Worm (Caenorhabditis elegans) whole organism, midembryonic: ENCODE measurements around the gene W06F12.2.
A peak's percentile ranks its signal among the peaks of the same experiment; 100 is the strongest.

Experiments
- T22C8.4 ChIP-seq: fragments of 200-800 bp; sonication (Bioruptor generic); IDR thresholded peaks from 2 replicates; pipeline ENCODE4 v1.3.6; 2022; ENCODE audit warnings: missing genetic modification characterization, missing compliant biosample characterization
- cog-1 ChIP-seq: sonication (generic microtip); optimal IDR thresholded peaks from 2 replicates; lab custom pipeline; 2016; ENCODE audit warnings: missing genetic modification characterization, missing compliant biosample characterization
- flt-1 ChIP-seq: fragments of 200-800 bp; sonication (Bioruptor generic); IDR thresholded peaks from 2 replicates; pipeline ENCODE4 v1.3.6; 2022; ENCODE audit warnings: missing genetic modification characterization, missing compliant biosample characterization
- klf-2 ChIP-seq: fragments of 200-800 bp; sonication (Bioruptor generic); conservative IDR thresholded peaks from 2 replicates; pipeline ENCODE4 v1.3.6; 2022; ENCODE audit warnings: missing genetic modification reagents, missing genetic modification characterization, missing compliant biosample characterization
- med-1 ChIP-seq: sonication (generic microtip); optimal IDR thresholded peaks from 2 replicates; lab custom pipeline; 2017; ENCODE audit warnings: missing genetic modification characterization, mild to moderate bottlenecking, missing compliant biosample characterization, antibody characterized with exemption, missing genetic modification reagents; ENCODE audit not compliant: insufficient read depth
- ref-1 ChIP-seq: fragments of 200-800 bp; sonication (Bioruptor generic); conservative IDR thresholded peaks from 2 replicates; pipeline ENCODE4 v1.3.6; 2022; ENCODE audit warnings: missing genetic modification reagents, missing genetic modification characterization, missing compliant biosample characterization
- tab-1 ChIP-seq: fragments of 200-800 bp; sonication (Bioruptor generic); IDR thresholded peaks from 2 replicates; pipeline ENCODE4 v1.3.6; 2022; ENCODE audit warnings: missing genetic modification characterization, missing compliant biosample characterization
- ztf-23 ChIP-seq: fragments of 200-800 bp; sonication (Bioruptor generic); IDR thresholded peaks from 2 replicates; pipeline ENCODE4 v1.3.6; 2022; ENCODE audit warnings: missing genetic modification reagents, missing genetic modification characterization, missing compliant biosample characterization
- ztf-29 ChIP-seq: fragments of 200-800 bp; sonication (Bioruptor generic); IDR thresholded peaks from 2 replicates; pipeline ENCODE4 v1.3.6; 2022; ENCODE audit warnings: missing genetic modification reagents, missing genetic modification characterization, missing compliant biosample characterization

W06F12.2 gene

DNA sequence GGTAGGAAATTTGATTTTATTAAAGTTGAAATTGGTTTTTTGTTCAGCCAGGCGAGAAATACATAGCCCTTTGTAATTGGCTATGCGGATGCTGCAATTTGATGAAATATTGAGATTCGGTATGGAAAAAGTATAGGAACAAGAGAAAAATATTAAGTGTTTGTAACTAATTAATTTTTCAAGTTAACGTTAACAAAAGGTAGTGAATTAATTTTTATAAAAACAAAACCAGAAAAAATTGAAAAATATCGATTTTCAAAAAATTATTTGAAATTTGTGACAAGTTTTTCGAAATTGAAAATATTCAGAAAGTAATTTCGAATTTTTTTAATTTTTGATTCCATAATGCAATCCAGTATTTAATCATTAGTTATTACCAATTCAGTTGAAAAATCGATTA is at the start of gene W06F12.2:
W06F12.2 (minus strand) TSS at position 101 of the 400 bp plus-strand sequence.
- TF ChIP-seq ztf-23 (no peak), ztf-29 (GFP tag; lab: Robert Waterston, UW) (no peak), flt-1 (GFP tag; lab: Robert Waterston, UW) (no peak), ref-1 (no peak), med-1 (GFP tag; lab: Kevin White, UChicago) (no peak), cog-1 (tag; lab: Kevin White, UChicago) (no peak), klf-2 (GFP tag; lab: Robert Waterston, UW) (no peak), T22C8.4 (GFP tag; lab: Robert Waterston, UW) (no peak), tab-1 (GFP tag; lab: Robert Waterston, UW) (no peak)

DNA sequence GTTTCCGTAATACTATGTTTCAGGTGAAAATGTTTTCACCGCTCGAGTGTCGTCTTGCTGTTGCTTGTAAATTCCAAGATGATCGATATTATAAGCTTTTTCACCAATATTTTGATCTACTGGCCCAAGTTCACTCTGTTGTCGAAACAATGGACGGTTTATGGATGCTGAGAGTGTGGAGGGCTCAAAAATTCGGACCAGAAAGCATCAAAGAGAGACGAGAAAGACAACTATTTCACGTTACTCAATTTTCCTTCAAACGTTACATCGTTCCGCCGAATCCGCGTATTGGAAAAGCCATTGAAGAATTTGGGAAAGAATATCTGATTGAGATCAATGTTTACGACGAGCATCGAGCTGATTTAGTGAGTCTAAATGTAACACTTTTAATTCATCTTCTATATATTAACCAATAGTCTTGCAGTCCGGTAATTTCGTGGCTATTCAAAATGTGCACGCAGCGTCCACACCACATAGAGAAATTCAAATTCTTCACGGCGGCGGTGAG is 48.8 kb upstream of the W06F12.2 start, which contains the start of gene pot-3:
pot-3 (plus strand) TSS at position 17 of the 508 bp plus-strand sequence.
- TF ChIP-seq ztf-23 (no peak), flt-1 (GFP tag; lab: Robert Waterston, UW) (no peak), ztf-29 (GFP tag; lab: Robert Waterston, UW) (no peak), cog-1 (tag; lab: Kevin White, UChicago) (no peak), T22C8.4 (GFP tag; lab: Robert Waterston, UW) (no peak), med-1 (GFP tag; lab: Kevin White, UChicago) (no peak), klf-2 (GFP tag; lab: Robert Waterston, UW) (no peak), tab-1 (GFP tag; lab: Robert Waterston, UW) (no peak)

DNA sequence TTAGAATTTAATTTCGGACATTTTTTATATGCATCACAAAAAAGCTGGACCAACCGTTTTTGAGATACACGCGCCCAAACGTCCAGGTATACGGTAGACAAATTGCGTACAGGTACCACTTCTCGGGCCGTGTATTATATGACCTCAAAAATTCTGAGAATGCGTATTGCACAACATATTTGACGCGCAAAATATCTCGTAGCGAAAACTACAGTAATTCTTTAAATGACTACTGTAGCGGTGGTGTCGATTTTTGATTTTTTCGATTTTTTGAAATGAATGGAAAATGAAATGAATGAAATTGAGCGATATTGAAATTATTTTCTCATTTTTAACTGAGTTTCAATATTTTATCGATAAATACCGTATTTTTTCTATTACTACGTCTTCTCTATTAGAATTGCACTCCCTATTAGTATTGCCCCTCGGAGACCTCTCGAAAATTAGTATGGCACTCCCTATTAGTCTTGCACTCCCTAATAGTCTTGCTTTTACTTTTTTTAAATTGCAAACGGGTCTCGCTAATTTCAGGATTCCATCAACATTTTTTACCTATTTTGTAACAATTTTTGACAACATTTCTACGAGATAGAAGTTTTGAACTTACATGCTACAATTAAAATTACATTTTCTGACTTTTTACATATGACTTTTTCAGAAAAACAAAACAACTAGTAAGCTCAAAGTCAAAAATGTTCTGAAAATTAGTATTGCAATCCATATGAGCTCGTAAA is 48.0 kb upstream of the W06F12.2 start:
- TF ChIP-seq tab-1 (GFP tag; lab: Robert Waterston, UW) (no peak), ref-1 (no peak), ztf-23 (no peak), flt-1 (GFP tag; lab: Robert Waterston, UW) (no peak), ztf-29 (GFP tag; lab: Robert Waterston, UW) (no peak), cog-1 (tag; lab: Kevin White, UChicago) (no peak), med-1 (GFP tag; lab: Kevin White, UChicago) (no peak), T22C8.4 (GFP tag; lab: Robert Waterston, UW) (no peak), klf-2 (GFP tag; lab: Robert Waterston, UW) (no peak)

DNA sequence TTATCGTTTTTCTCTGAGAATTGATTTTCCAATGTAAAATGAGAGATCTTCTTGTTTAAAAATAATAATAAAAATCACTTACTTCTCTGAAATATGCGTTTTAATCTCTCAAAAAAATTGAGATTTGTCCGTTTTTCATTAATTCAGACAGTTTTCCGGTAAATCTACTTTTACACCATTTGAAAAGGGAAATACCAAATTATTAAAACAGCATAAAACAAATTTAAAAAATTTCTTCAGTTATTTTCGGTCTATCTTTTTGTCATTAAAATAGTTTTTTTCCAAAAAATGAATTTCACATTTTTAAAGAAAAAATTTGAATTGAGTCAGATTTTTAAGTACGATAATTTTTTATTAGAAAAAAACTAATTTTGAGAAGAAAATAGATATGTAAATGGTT is 47.3 kb upstream of the W06F12.2 start:
- TF ChIP-seq flt-1 (GFP tag; lab: Robert Waterston, UW) (no peak), tab-1 (GFP tag; lab: Robert Waterston, UW) (no peak), ref-1 (no peak), T22C8.4 (GFP tag; lab: Robert Waterston, UW) (no peak)

DNA sequence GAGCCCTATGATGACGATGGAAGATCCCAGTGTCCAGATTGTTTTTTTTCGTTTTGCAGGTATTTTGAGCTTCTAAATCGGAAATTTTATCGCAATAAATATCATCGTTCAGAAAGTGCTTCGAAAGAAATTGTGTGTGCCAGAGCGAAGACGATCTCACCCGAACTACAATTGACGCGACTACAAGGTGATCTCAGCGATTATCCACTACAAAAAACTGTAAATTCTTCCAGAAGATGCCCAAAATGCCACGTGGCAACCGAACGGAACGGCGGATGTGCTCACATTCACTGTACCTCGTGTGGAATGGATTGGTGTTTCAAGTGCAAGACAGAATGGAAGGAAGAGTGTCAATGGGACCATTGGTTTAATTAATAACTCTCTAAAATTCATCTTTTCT is 41.4 kb upstream of the W06F12.2 start, which contains the start of gene mdt-29:
mdt-29 (plus strand) TSS at position 301 of the 400 bp plus-strand sequence.
- TF ChIP-seq tab-1 (GFP tag; lab: Robert Waterston, UW) (no peak), klf-2 (GFP tag; lab: Robert Waterston, UW) (no peak), cog-1 (tag; lab: Kevin White, UChicago) (no peak), flt-1 (GFP tag; lab: Robert Waterston, UW) (no peak), T22C8.4 (GFP tag; lab: Robert Waterston, UW) (no peak), ztf-29 (GFP tag; lab: Robert Waterston, UW) (no peak), ztf-23 (no peak), ref-1 (no peak), med-1 (GFP tag; lab: Kevin White, UChicago) (no peak)

DNA sequence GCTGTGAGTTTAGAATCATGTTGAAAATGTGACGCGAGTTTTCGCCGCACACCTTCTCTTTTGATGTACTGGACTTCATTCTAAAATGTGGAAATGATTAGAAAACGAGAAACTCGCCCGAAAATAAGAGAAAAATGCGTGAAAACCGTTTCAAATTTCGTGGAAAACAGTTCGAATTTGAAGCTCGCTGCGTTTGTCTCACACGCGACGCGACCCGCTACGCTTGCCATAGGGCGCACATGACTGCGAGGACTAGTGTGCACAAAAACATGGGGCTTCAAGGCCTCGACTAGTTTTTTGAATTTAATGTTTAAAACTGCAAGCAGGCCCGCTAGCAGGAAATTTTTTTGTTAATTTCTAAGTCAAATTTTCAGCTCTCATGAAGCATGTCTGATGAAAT is 39.7 kb upstream of the W06F12.2 start, which contains the start of the genes cyk-4 and pdr-1:
cyk-4 (minus strand) TSS at position 80 of the 400 bp plus-strand sequence.
pdr-1 (plus strand) TSS at position 369 of the 400 bp plus-strand sequence.
- no peak for TF ChIP-seq T22C8.4 (GFP tag; lab: Robert Waterston, UW)
- TF ChIP-seq flt-1 (GFP tag; lab: Robert Waterston, UW) = 0 out of 2 replicates have a peak, but pooled peaks have one; percentile 64
- peak; percentile 63; the same call in 1 of the 2 replicates for TF ChIP-seq ztf-29 (GFP tag; lab: Robert Waterston, UW)
- no peak for TF ChIP-seq med-1 (GFP tag; lab: Kevin White, UChicago)
- peak; percentile 65; the same call in 1 of the 2 replicates for TF ChIP-seq ztf-23
- TF ChIP-seq klf-2 (GFP tag; lab: Robert Waterston, UW) = no peak

DNA sequence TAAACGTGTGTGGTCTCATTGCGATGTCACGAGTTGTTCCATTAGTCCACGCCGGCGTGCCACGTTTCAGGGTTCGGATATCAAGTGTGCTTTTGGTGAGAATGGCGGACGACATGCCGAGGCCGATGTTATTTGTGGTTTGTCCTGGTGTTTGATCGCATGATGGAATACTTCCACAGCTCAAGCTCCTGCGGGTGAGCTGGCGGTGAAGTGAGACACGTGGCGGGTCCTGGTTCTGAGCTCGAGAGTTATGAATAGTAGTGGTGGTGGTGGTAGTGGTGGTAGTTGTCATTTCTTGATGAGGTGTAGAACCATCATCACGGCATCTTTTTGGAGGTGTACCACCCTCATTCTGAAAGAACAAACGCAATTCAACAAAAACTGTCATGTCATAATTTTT is 38.5 kb upstream of the W06F12.2 start:
- no peak for TF ChIP-seq T22C8.4 (GFP tag; lab: Robert Waterston, UW)
- TF ChIP-seq cog-1 (tag; lab: Kevin White, UChicago) = no peak
- no peak for TF ChIP-seq ref-1
- no peak for TF ChIP-seq med-1 (GFP tag; lab: Kevin White, UChicago)
- no peak for TF ChIP-seq ztf-29 (GFP tag; lab: Robert Waterston, UW)

DNA sequence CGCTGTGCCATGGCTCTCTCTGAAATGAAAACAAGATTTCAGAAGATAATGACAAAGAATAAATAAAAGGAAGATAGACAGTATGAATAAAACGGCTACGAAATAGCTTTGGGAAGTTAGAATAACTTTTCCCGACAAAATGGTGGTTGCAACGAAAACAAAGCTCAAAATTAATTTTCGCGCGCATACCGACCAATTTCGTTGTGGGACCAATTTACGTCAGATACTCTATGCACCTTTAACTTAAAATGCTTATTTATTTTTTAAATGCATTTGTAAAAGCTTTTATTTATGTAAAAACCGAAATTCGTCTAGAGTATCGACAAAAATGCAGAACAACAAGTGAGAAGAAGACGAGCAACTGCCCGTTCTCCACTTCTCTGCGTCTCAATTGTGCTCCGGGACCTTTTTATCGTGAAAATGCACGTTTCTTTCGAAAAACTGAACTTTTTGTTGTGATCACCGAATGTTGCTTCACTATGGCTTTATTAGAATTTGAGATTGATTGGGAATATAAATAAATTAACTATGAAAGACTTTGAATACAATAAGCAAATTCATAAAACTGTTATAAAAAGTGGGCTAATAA is 36.7 kb upstream of the W06F12.2 start, which contains the start of gene rml-1:
rml-1 (minus strand) TSS at position 19 of the 589 bp plus-strand sequence.
- TF ChIP-seq ztf-29 (GFP tag; lab: Robert Waterston, UW) (no peak), cog-1 (tag; lab: Kevin White, UChicago) (no peak), tab-1 (GFP tag; lab: Robert Waterston, UW) (no peak), ref-1 (no peak), med-1 (GFP tag; lab: Kevin White, UChicago) (no peak), ztf-23 (no peak)
